Worm (Caenorhabditis elegans) whole organism, L1 larva: ENCODE data around the gene kin-29.
"Not testable (repeated sequence)": the region's sequence is repeated elsewhere in the genome, so short reads cannot be mapped to it uniquely, and the experiment has no call there.

Source experiments
- C04F5.9 ChIP-seq: sonication (generic microtip); optimal IDR thresholded peaks from 2 replicates; lab custom pipeline; 2016; ENCODE audit warnings: missing genetic modification characterization, missing compliant biosample characterization
- C16A3.4 ChIP-seq: fragments of 150-350 bp; optimal IDR thresholded peaks from 2 replicates; lab custom pipeline; 2014; ENCODE audit warnings: missing biosample characterization, missing genetic modification characterization
- Y116A8C.19 ChIP-seq: sonication (generic microtip); optimal IDR thresholded peaks from 2 replicates; lab custom pipeline; 2016; ENCODE audit warnings: missing compliant biosample characterization, missing genetic modification characterization, borderline replicate concordance
- alr-1 ChIP-seq: fragments of 200-800 bp; sonication (Bioruptor generic); optimal IDR thresholded peaks from 2 replicates; lab custom pipeline; 2018; ENCODE audit warnings: borderline replicate concordance, mild to moderate bottlenecking, missing genetic modification characterization, missing compliant biosample characterization
- blmp-1 ChIP-seq: fragments of 150-350 bp; optimal IDR thresholded peaks from 2 replicates; lab custom pipeline; 2014; ENCODE audit warnings: missing biosample characterization, missing genetic modification characterization
- ceh-63 ChIP-seq: fragments of 200-800 bp; sonication (Bioruptor generic); optimal IDR thresholded peaks from 2 replicates; lab custom pipeline; 2018; ENCODE audit warnings: mild to moderate bottlenecking, missing genetic modification characterization, missing compliant biosample characterization
- ceh-82 ChIP-seq, 3 experiments: fragments of 150-350 bp in 1 of 3; sonication (generic microtip) in 2 of 3; optimal IDR thresholded peaks; 2 replicates each; lab custom pipeline; 2014 to 2017; ENCODE audit warnings: missing biosample characterization in 3 of 3, missing genetic modification characterization in 3 of 3
- ceh-90 ChIP-seq: sonication (generic microtip); optimal IDR thresholded peaks from 2 replicates; lab custom pipeline; 2016; ENCODE audit warnings: missing genetic modification characterization, missing compliant biosample characterization
- ces-1 ChIP-seq: fragments of 150-350 bp; optimal IDR thresholded peaks from 2 replicates; lab custom pipeline; 2014; ENCODE audit warnings: missing biosample characterization, missing genetic modification reagents, missing genetic modification characterization
- efl-1 ChIP-seq, 4 experiments: fragments of 150-350 bp; optimal IDR thresholded peaks in 3 of 4; peaks in 1 of 4; 1 replicate in 1 of 4; 2 replicates in 3 of 4; lab custom pipeline; 2014; ENCODE audit warnings: missing biosample characterization in 2 of 4, missing genetic modification characterization in 2 of 4, missing genetic modification reagents in 2 of 4
- egl-13 ChIP-seq: sonication (generic microtip); optimal IDR thresholded peaks from 2 replicates; lab custom pipeline; 2016; ENCODE audit warnings: missing genotype, missing genetic modification reagents, missing genetic modification characterization, missing compliant biosample characterization
- egl-27 ChIP-seq, 2 experiments: fragments of 150-350 bp in 1 of 2; sonication (generic microtip); optimal IDR thresholded peaks; 3 replicates each; lab custom pipeline; 2017 to 2018; ENCODE audit warnings: missing biosample characterization in 2 of 2, missing genetic modification characterization in 2 of 2, missing genetic modification reagents in 2 of 2
- ets-5 ChIP-seq: fragments of 200-800 bp; sonication (Bioruptor generic); IDR thresholded peaks from 2 replicates; pipeline ENCODE4 v1.3.6; 2022; ENCODE audit warnings: missing genetic modification characterization, missing compliant biosample characterization
- fkh-4 ChIP-seq: sonication (generic microtip); optimal IDR thresholded peaks from 2 replicates; lab custom pipeline; 2016; ENCODE audit warnings: missing compliant biosample characterization, missing genetic modification characterization, borderline replicate concordance
- fos-1 ChIP-seq: fragments of 150-350 bp; optimal IDR thresholded peaks from 2 replicates; lab custom pipeline; 2014; ENCODE audit warnings: missing biosample characterization, missing genetic modification characterization
- grh-1 ChIP-seq: fragments of 200-800 bp; sonication (Bioruptor generic); IDR thresholded peaks from 2 replicates; pipeline ENCODE4 v1.3.6; 2022; ENCODE audit warnings: missing genetic modification reagents, missing genetic modification characterization, missing compliant biosample characterization
- hlh-17 ChIP-seq: fragments of 200-800 bp; sonication (Bioruptor generic); optimal IDR thresholded peaks from 2 replicates; lab custom pipeline; 2018; ENCODE audit warnings: missing genetic modification characterization, mild to moderate bottlenecking, missing compliant biosample characterization, moderate library complexity, borderline replicate concordance
- hlh-4 ChIP-seq: sonication (generic microtip); optimal IDR thresholded peaks from 2 replicates; lab custom pipeline; 2016; ENCODE audit warnings: mild to moderate bottlenecking, missing genetic modification characterization, missing compliant biosample characterization
- isw-1 ChIP-seq: fragments of 200-800 bp; sonication (Bioruptor generic); IDR thresholded peaks from 2 replicates; pipeline ENCODE4 v1.3.6; 2022; ENCODE audit warnings: missing genetic modification characterization, missing compliant biosample characterization
- lin-14 ChIP-seq: fragments of 200-800 bp; sonication (Bioruptor generic); optimal IDR thresholded peaks from 2 replicates; lab custom pipeline; 2018; ENCODE audit warnings: mild to moderate bottlenecking, missing genetic modification characterization, moderate library complexity, missing compliant biosample characterization
- lin-35 ChIP-seq, 2 experiments: fragments of 150-350 bp; optimal IDR thresholded peaks; 2 replicates each; lab custom pipeline; 2014; ENCODE audit warnings: missing biosample characterization in 2 of 2, missing genetic modification characterization in 2 of 2, missing genetic modification reagents in 2 of 2
- lin-39 ChIP-seq: fragments of 150-350 bp; optimal IDR thresholded peaks from 2 replicates; lab custom pipeline; 2014; ENCODE audit warnings: missing biosample characterization, missing genetic modification reagents, missing genetic modification characterization
- lir-3 ChIP-seq: sonication (generic microtip); optimal IDR thresholded peaks from 2 replicates; lab custom pipeline; 2016; ENCODE audit warnings: mild to moderate bottlenecking, missing genetic modification characterization, moderate library complexity, missing compliant biosample characterization; ENCODE audit not compliant: poor library complexity
- lsy-2 ChIP-seq, 2 experiments: fragments of 150-350 bp; optimal IDR thresholded peaks; 2 replicates each; lab custom pipeline; 2014; ENCODE audit warnings: missing biosample characterization in 2 of 2, missing genetic modification characterization in 2 of 2
- mab-9 ChIP-seq: fragments of 200-800 bp; sonication (Bioruptor generic); IDR thresholded peaks from 2 replicates; pipeline ENCODE4 v1.3.6; 2022; ENCODE audit warnings: missing genetic modification reagents, missing genetic modification characterization, missing compliant biosample characterization
- mdl-1 ChIP-seq, 2 experiments: fragments of 150-350 bp; optimal IDR thresholded peaks; 2 replicates each; lab custom pipeline; 2014 to 2017; ENCODE audit warnings: missing biosample characterization in 2 of 2, missing genetic modification characterization in 2 of 2, inconsistent platforms in 1 of 2
- mef-2 ChIP-seq: fragments of 150-350 bp; optimal IDR thresholded peaks from 2 replicates; lab custom pipeline; 2014; ENCODE audit warnings: missing biosample characterization, missing genetic modification characterization
- nhr-12 ChIP-seq: sonication (generic microtip); optimal IDR thresholded peaks from 2 replicates; lab custom pipeline; 2017; ENCODE audit warnings: missing biosample characterization, missing genetic modification characterization
- nhr-19 ChIP-seq: fragments of 200-800 bp; sonication (Bioruptor generic); conservative IDR thresholded peaks from 2 replicates; pipeline ENCODE4 v1.3.6; 2022; ENCODE audit warnings: missing genetic modification characterization, missing compliant biosample characterization
- nhr-20 ChIP-seq: sonication (generic microtip); optimal IDR thresholded peaks from 2 replicates; lab custom pipeline; 2016; ENCODE audit warnings: mild to moderate bottlenecking, missing genetic modification characterization, missing compliant biosample characterization
- nhr-28 ChIP-seq: fragments of 150-350 bp; optimal IDR thresholded peaks from 2 replicates; lab custom pipeline; 2014; ENCODE audit warnings: missing biosample characterization, missing genetic modification characterization
- nhr-47 ChIP-seq: sonication (generic microtip); optimal IDR thresholded peaks from 2 replicates; lab custom pipeline; 2016; ENCODE audit warnings: mild to moderate bottlenecking, missing genetic modification characterization, moderate library complexity, missing compliant biosample characterization
- nhr-71 ChIP-seq: sonication (generic microtip); optimal IDR thresholded peaks from 2 replicates; lab custom pipeline; 2016; ENCODE audit warnings: mild to moderate bottlenecking, missing genetic modification characterization, moderate library complexity, missing compliant biosample characterization
- nhr-76 ChIP-seq: sonication (generic microtip); optimal IDR thresholded peaks from 2 replicates; lab custom pipeline; 2017; ENCODE audit warnings: missing biosample characterization, missing genetic modification characterization
- nhr-84 ChIP-seq: sonication (generic microtip); optimal IDR thresholded peaks from 2 replicates; lab custom pipeline; 2017; ENCODE audit warnings: missing biosample characterization, missing genetic modification characterization
- nhr-85 ChIP-seq: sonication (generic microtip); peaks from one replicate; lab custom pipeline; 2016; ENCODE audit warnings: missing genetic modification characterization, inconsistent platforms, missing compliant biosample characterization
- pqm-1 ChIP-seq: sonication (generic microtip); optimal IDR thresholded peaks from 3 replicates; lab custom pipeline; 2017; ENCODE audit warnings: missing biosample characterization, missing genetic modification characterization
- skn-1 ChIP-seq: fragments of 150-350 bp; optimal IDR thresholded peaks from 2 replicates; lab custom pipeline; 2014; ENCODE audit warnings: missing biosample characterization, missing genetic modification characterization
- snpc-4 ChIP-seq: fragments of 150-350 bp; optimal IDR thresholded peaks from 2 replicates; lab custom pipeline; 2014; ENCODE audit warnings: missing biosample characterization, missing genetic modification characterization
- snu-23 ChIP-seq: sonication (generic microtip); optimal IDR thresholded peaks from 2 replicates; lab custom pipeline; 2016; ENCODE audit warnings: missing genetic modification characterization, missing compliant biosample characterization
- tbx-2 ChIP-seq: sonication (generic microtip); optimal IDR thresholded peaks from 2 replicates; lab custom pipeline; 2016; ENCODE audit warnings: missing genetic modification characterization, missing compliant biosample characterization
- tlp-1 ChIP-seq: fragments of 150-350 bp; optimal IDR thresholded peaks from 2 replicates; lab custom pipeline; 2014; ENCODE audit warnings: missing biosample characterization, missing genetic modification characterization
- unc-130 ChIP-seq: fragments of 150-350 bp; optimal IDR thresholded peaks from 2 replicates; lab custom pipeline; 2017; ENCODE audit warnings: missing biosample characterization, missing genetic modification characterization, inconsistent platforms
- unc-30 ChIP-seq: sonication (generic microtip); optimal IDR thresholded peaks from 2 replicates; lab custom pipeline; 2017; ENCODE audit warnings: missing biosample characterization, missing genetic modification characterization
- unc-62 ChIP-seq: fragments of 150-350 bp; optimal IDR thresholded peaks from 2 replicates; lab custom pipeline; 2014; ENCODE audit warnings: missing biosample characterization, missing genetic modification reagents, missing genetic modification characterization
- unc-98 ChIP-seq: fragments of 200-800 bp; sonication (Bioruptor generic); IDR thresholded peaks from 2 replicates; pipeline ENCODE4 v1.3.6; 2022; ENCODE audit warnings: missing genetic modification characterization, missing compliant biosample characterization
- vab-15 ChIP-seq: sonication (generic microtip); optimal IDR thresholded peaks from 2 replicates; lab custom pipeline; 2017; ENCODE audit warnings: missing genotype, mild to moderate bottlenecking, missing genetic modification characterization, missing compliant biosample characterization
- xbp-1 ChIP-seq: sonication (generic microtip); optimal IDR thresholded peaks from 2 replicates; lab custom pipeline; 2016; ENCODE audit warnings: missing genetic modification characterization, missing compliant biosample characterization
- zag-1 ChIP-seq: fragments of 150-350 bp; optimal IDR thresholded peaks from 2 replicates; lab custom pipeline; 2014; ENCODE audit warnings: missing biosample characterization, missing genetic modification characterization
- ztf-4 ChIP-seq: fragments of 150-350 bp; optimal IDR thresholded peaks from 2 replicates; lab custom pipeline; 2014; ENCODE audit warnings: missing biosample characterization, missing genetic modification characterization

The kin-29 gene

DNA sequence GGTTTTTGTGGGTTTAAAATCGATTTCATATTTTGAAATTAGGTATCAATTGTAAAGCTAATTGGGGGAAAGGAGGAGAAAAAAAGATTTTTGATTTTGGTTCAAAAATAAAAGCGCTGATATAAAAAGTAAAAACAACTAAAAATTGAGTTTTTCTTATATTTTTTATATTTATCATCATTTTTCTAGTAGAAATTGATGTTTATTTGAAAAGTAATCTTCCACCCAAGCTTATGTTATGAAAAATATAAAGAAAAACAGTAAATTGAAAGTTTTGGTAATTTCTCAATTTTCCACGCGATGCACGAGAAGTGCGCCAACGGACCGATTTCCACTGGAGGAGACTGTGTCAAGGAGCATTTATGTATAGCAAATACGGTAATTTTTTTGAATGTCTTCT, 42.0 kb upstream of the kin-29 start, which contains the start of gene B0410.1:
Gene B0410.1 (plus strand): TSS at position 301 of the 400 bp plus-strand sequence.
- not testable (repeated sequence) for TF ChIP-seq egl-27 (tag; optimal IDR thresholded peaks at IDR 0.05; lab: Kevin White, UChicago); nhr-12 (tag; lab: Kevin White, UChicago); nhr-71 (tag; lab: Kevin White, UChicago)

DNA sequence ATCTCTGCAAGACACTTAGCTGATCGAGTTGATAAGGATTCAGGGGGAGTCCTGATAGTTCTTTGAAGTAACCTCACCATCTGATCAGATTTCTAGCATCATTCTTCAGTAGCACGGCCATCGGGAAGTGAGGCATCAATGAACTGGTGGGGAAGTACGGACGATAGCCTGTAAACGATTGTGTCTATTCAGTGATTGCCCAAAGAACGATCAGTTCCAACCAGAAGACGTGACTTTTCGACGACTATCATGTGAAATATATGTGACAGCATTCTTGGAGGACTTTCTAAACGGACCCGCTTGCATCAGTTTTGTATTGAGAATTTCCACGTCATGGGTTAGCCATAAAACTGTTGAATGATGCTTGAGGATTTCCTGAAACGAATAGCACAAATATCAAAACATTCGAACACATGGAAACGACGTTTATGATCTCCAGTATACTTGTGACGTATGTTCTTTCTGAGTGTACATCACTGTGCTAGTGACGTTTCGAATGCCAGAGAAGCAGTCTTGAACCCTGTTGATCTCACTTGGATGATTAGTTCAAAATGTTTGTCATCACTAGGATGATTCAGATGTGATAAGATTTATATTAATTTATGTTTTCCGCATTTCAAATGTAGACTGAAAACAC, 40.9 kb upstream of the kin-29 start:
- TF ChIP-seq C04F5.9 (tag; lab: Kevin White, UChicago) (no peak), lin-35 (GFP tag; optimal IDR thresholded peaks at IDR 0.05; lab: Kevin White, UChicago) (peak in 1 of 2 experiments; percentile 43), mdl-1 (tag; optimal IDR thresholded peaks at IDR 0.05; lab: Kevin White, UChicago) (peak in 1 of 2 experiments; percentile 51), grh-1 (peak; percentile 50; the same call in 1 of the 2 replicates), xbp-1 (no peak), alr-1 (tag; lab: Kevin White, UChicago) (no peak), nhr-47 (tag; lab: Kevin White, UChicago) (peak; percentile 51), ceh-63 (GFP tag; lab: Kevin White, UChicago) (no peak), hlh-4 (tag; lab: Kevin White, UChicago) (no peak), tbx-2 (peak; percentile 62), unc-130 (tag; lab: Kevin White, UChicago) (no peak), ets-5 (GFP tag; lab: Robert Waterston, UW) (no peak), zag-1 (tag; lab: Kevin White, UChicago) (no peak), lin-14 (peak; percentile 52), unc-62 (GFP tag; lab: Kevin White, UChicago) (no peak), unc-98 (no peak), isw-1 (GFP tag; lab: Robert Waterston, UW) (no peak), ceh-90 (tag; lab: Kevin White, UChicago) (no peak), blmp-1 (tag; lab: Kevin White, UChicago) (peak; percentile 29), lsy-2 (tag; optimal IDR thresholded peaks at IDR 0.05; lab: Kevin White, UChicago) (no peak), vab-15 (tag; lab: Kevin White, UChicago) (no peak), mef-2 (tag; lab: Kevin White, UChicago) (no peak), egl-13 (tag; lab: Kevin White, UChicago) (no peak), fos-1 (no peak), hlh-17 (GFP tag; lab: Kevin White, UChicago) (no peak), skn-1 (no peak), nhr-19 (GFP tag; lab: Robert Waterston, UW) (peak; percentile 96), ceh-82 (tag; optimal IDR thresholded peaks at IDR 0.05; lab: Kevin White, UChicago) (no peak), ztf-4 (tag; lab: Kevin White, UChicago) (no peak), pqm-1 (tag; lab: Kevin White, UChicago) (no peak), snu-23 (peak; percentile 55), unc-30 (no peak), tlp-1 (tag; lab: Kevin White, UChicago) (no peak), lir-3 (tag; lab: Kevin White, UChicago) (no peak), nhr-76 (tag; lab: Kevin White, UChicago) (no peak), snpc-4 (tag; lab: Kevin White, UChicago) (no peak), mab-9 (GFP tag; lab: Robert Waterston, UW) (no peak), fkh-4 (tag; lab: Kevin White, UChicago) (no peak), lin-39 (tag; lab: Kevin White, UChicago) (no peak), nhr-85 (tag; lab: Kevin White, UChicago) (peak; percentile 98), efl-1 (optimal IDR thresholded peaks at IDR 0.05; lab: Kevin White, UChicago) (no peak), efl-1 (GFP tag; optimal IDR thresholded peaks at IDR 0.05 in 1 of 2; lab: Kevin White, UChicago) (peak in 1 of 2 experiments; percentile 87), nhr-28 (tag; lab: Kevin White, UChicago) (no peak), nhr-84 (tag; lab: Kevin White, UChicago) (no peak), ces-1 (GFP tag; lab: Kevin White, UChicago) (no peak), nhr-20 (tag; lab: Kevin White, UChicago) (peak; percentile 70), C16A3.4 (tag; lab: Kevin White, UChicago) (no peak), Y116A8C.19 (tag; lab: Kevin White, UChicago) (no peak)
